Worm (Caenorhabditis elegans): ENCODE data around the gene phf-32.

The phf-32 gene

ce11 chrX:12320737-12321136 is 14.1 kb downstream of the phf-32 start, which contains the start of gene ceh-40:
Gene ceh-40, minus strand, starts transcription at chrX:12320777.
- TF ChIP-seq madf-6 (GFP tag; IDR thresholded peaks at IDR 0.05) (no peak), unc-62 (GFP tag; optimal IDR thresholded peaks at IDR 0.05) (peak; percentile 5)

ce11 chrX:12321357-12321756 is 14.7 kb downstream of the phf-32 start, which contains the start of gene F17A2.13:
Gene F17A2.13, plus strand, starts transcription at chrX:12321657.
- TF ChIP-seq ztf-3 (GFP tag; optimal IDR thresholded peaks at IDR 0.05) (no peak), dpff-1 (tag; optimal IDR thresholded peaks at IDR 0.05) (no peak), repo-1 (tag; optimal IDR thresholded peaks at IDR 0.05) (no peak), F49E8.2 (tag; optimal IDR thresholded peaks at IDR 0.05; ENCODE audit: insufficient read depth) (no peak), tbp1 (GFP tag; optimal IDR thresholded peaks at IDR 0.05) (no peak), cebp-1 (GFP tag; IDR thresholded peaks at IDR 0.05) (no peak), cebp-1 (tag; optimal IDR thresholded peaks at IDR 0.05) (no peak), F22D6.2 (tag; optimal IDR thresholded peaks at IDR 0.05) (no peak), mxl-1 (tag; optimal IDR thresholded peaks at IDR 0.05) (no peak), ceh-79 (tag; optimal IDR thresholded peaks at IDR 0.05) (no peak), Y95B8A.8 (GFP tag; IDR thresholded peaks at IDR 0.05) (no peak), attf-6 (GFP tag; IDR thresholded peaks at IDR 0.05) (no peak), B0035.1 (tag; optimal IDR thresholded peaks at IDR 0.05) (no peak), nhr-80 (tag; optimal IDR thresholded peaks at IDR 0.05) (no peak)

- TF ChIP-seq tbp1 (GFP tag; optimal IDR thresholded peaks at IDR 0.05) (no peak), chd-7 (tag; optimal IDR thresholded peaks at IDR 0.05) (no peak), ceh-58 (GFP tag; IDR thresholded peaks at IDR 0.05) (no peak), egl-44 (GFP tag; IDR thresholded peaks at IDR 0.05) (no peak), nfya-2 (GFP tag; IDR thresholded peaks at IDR 0.05) (no peak), F57C9.4 (tag; optimal IDR thresholded peaks at IDR 0.05) (no peak), lag-1 (GFP tag; IDR thresholded peaks at IDR 0.05) (no peak), fkh-3 (tag; optimal IDR thresholded peaks at IDR 0.05) (no peak), ztf-26 (tag; optimal IDR thresholded peaks at IDR 0.05) (no peak), hlh-26 (GFP tag; conservative IDR thresholded peaks at IDR 0.05) (no peak), D2030.7 (GFP tag; IDR thresholded peaks at IDR 0.05) (no peak), lin-35 (GFP tag; optimal IDR thresholded peaks at IDR 0.05) (no peak), ztf-18 (tag; optimal IDR thresholded peaks at IDR 0.05) (no peak), akir-1 (GFP tag; optimal IDR thresholded peaks at IDR 0.05) (no peak), mes-4 (tag; optimal IDR thresholded peaks at IDR 0.05) (no peak), nhr-120 (GFP tag; IDR thresholded peaks at IDR 0.05) (no peak), C06A6.2 (GFP tag; conservative IDR thresholded peaks at IDR 0.05) (no peak), nhr-80 (tag; optimal IDR thresholded peaks at IDR 0.05) (no peak)
These were observed 16.8 kb downstream of the phf-32 start, which contains the start of gene srd-40 for ce11 chrX:12323439-12323838. Gene srd-40, plus strand, starts transcription at chrX:12323739.

- no peak for TF ChIP-seq ceh-91 (GFP tag; IDR thresholded peaks at IDR 0.05)
These were observed 19.8 kb downstream of the phf-32 start, which contains the start of gene srd-41 for ce11 chrX:12326424-12326823. Gene srd-41, plus strand, starts transcription at chrX:12326724.

ce11 chrX:12328676-12329075 is 22.0 kb downstream of the phf-32 start, which contains the start of gene srd-45:
Gene srd-45, plus strand, starts transcription at chrX:12328976.
- TF ChIP-seq egl-44 (GFP tag; IDR thresholded peaks at IDR 0.05) (no peak), ekl-4 (GFP tag; IDR thresholded peaks at IDR 0.05) (no peak), zim-3 (tag; optimal IDR thresholded peaks at IDR 0.05) (no peak), F37B4.10 (GFP tag; IDR thresholded peaks at IDR 0.05) (no peak), unc-130 (GFP tag; optimal IDR thresholded peaks at IDR 0.05) (no peak), lag-1 (GFP tag; IDR thresholded peaks at IDR 0.05) (no peak), C06A6.2 (GFP tag; conservative IDR thresholded peaks at IDR 0.05) (no peak), somi-1 (GFP tag; optimal IDR thresholded peaks at IDR 0.05) (no peak), hmg-20 (GFP tag; IDR thresholded peaks at IDR 0.05) (no peak), hrde-1 (tag; optimal IDR thresholded peaks at IDR 0.05; ENCODE audit: borderline replicate concordance) (no peak), mxl-1 (tag; optimal IDR thresholded peaks at IDR 0.05) (no peak), him-1 (tag; optimal IDR thresholded peaks at IDR 0.05) (no peak), cebp-2 (GFP tag; IDR thresholded peaks at IDR 0.05) (no peak), ztf-28 (GFP tag; IDR thresholded peaks at IDR 0.05) (no peak), lin-35 (GFP tag; optimal IDR thresholded peaks at IDR 0.05) (no peak)
